Worm (Caenorhabditis elegans): Measurements from ENCODE around the gene nep-3.

DNA sequence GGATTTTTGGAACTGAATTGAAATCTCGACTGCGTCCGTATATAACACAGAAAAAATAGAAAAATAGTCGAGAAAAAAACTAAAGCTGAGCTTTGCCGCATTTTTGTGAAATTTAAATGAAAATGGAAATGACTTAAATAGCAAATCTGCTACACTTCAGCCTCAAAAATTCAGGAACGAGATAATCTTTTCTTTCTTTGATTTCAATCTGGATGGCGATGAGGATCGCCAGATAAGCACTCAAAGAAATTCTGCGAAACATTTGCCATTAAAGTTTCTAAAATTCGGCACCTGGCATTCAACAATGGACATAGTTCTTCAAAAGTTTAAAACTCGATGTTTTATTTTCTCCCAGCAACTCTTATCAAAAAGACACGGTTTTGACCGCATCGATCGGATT lies 33.7 kb downstream of the nep-3 start, which contains the start of the genes C17A2.7 and C17A2.3:
- TF ChIP-seq dsc-1 (tag; optimal IDR thresholded peaks at IDR 0.05) (no peak), nhr-71 (tag; optimal IDR thresholded peaks at IDR 0.05) (no peak)
